Worm (Caenorhabditis elegans) whole organism, mixed stage, embryonic: ENCODE results near the gene C18F10.7.

Experiments used
- blmp-1 ChIP-seq: fragments of 150-350 bp; optimal IDR thresholded peaks from 2 replicates; lab custom pipeline; 2014; ENCODE audit warnings: missing biosample characterization, missing genetic modification characterization
- ceh-39 ChIP-seq: fragments of 150-350 bp; optimal IDR thresholded peaks from 2 replicates; lab custom pipeline; 2014; ENCODE audit warnings: missing biosample characterization, missing genetic modification characterization
- elt-3 ChIP-seq: fragments of 150-350 bp; optimal IDR thresholded peaks from 2 replicates; lab custom pipeline; 2014; ENCODE audit warnings: missing biosample characterization, missing genetic modification characterization
- nhr-237 ChIP-seq: fragments of 150-350 bp; optimal IDR thresholded peaks from 2 replicates; lab custom pipeline; 2014; ENCODE audit warnings: missing biosample characterization, missing genetic modification characterization
- pha-4 ChIP-seq: fragments of 150-350 bp; optimal IDR thresholded peaks from 2 replicates; lab custom pipeline; 2018; ENCODE audit warnings: missing biosample characterization, missing genetic modification reagents, missing genetic modification characterization
- snpc-4 ChIP-seq: fragments of 150-350 bp; optimal IDR thresholded peaks from 2 replicates; lab custom pipeline; 2014; ENCODE audit warnings: missing biosample characterization, missing genetic modification characterization

DNA sequence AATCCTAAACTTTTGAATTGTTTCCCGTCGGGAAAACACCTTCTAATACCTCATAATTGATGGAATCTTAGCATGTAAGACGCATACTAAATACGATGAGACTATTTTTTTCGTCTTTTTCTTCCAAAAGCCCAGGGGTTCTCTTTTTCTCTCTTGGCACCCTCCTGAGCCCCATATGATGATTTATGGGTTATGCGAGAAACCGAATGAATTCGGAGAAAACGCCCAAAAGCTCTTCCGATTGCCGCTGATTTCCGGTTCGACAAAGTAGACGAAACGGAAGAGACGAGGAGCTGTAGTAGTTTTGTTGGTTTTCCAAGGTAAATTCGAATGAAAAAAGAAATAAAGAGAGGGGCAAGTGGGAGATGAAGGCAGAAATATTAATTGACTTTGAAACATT, 33.3 kb upstream of the C18F10.7 start:
- TF ChIP-seq snpc-4, result no peak
- no peak for TF ChIP-seq blmp-1
- TF ChIP-seq pha-4 (tag; lab: Kevin White, UChicago), result no peak
- TF ChIP-seq ceh-39 (tag; lab: Kevin White, UChicago), result no peak
- no peak for TF ChIP-seq nhr-237
- no peak for TF ChIP-seq elt-3
